Worm (Caenorhabditis elegans) whole organism, midembryonic: ENCODE measurements around the gene F52E4.5.

Source experiments
- T22C8.4 ChIP-seq: fragments of 200-800 bp; sonication (Bioruptor generic); IDR thresholded peaks from 2 replicates; pipeline ENCODE4 v1.3.6; 2022; ENCODE audit warnings: missing genetic modification characterization, missing compliant biosample characterization
- cog-1 ChIP-seq: sonication (generic microtip); optimal IDR thresholded peaks from 2 replicates; lab custom pipeline; 2016; ENCODE audit warnings: missing genetic modification characterization, missing compliant biosample characterization
- klf-2 ChIP-seq: fragments of 200-800 bp; sonication (Bioruptor generic); conservative IDR thresholded peaks from 2 replicates; pipeline ENCODE4 v1.3.6; 2022; ENCODE audit warnings: missing genetic modification reagents, missing genetic modification characterization, missing compliant biosample characterization
- med-1 ChIP-seq: sonication (generic microtip); optimal IDR thresholded peaks from 2 replicates; lab custom pipeline; 2017; ENCODE audit warnings: missing genetic modification characterization, mild to moderate bottlenecking, missing compliant biosample characterization, antibody characterized with exemption, missing genetic modification reagents; ENCODE audit not compliant: insufficient read depth
- tab-1 ChIP-seq: fragments of 200-800 bp; sonication (Bioruptor generic); IDR thresholded peaks from 2 replicates; pipeline ENCODE4 v1.3.6; 2022; ENCODE audit warnings: missing genetic modification characterization, missing compliant biosample characterization
- ztf-23 ChIP-seq: fragments of 200-800 bp; sonication (Bioruptor generic); IDR thresholded peaks from 2 replicates; pipeline ENCODE4 v1.3.6; 2022; ENCODE audit warnings: missing genetic modification reagents, missing genetic modification characterization, missing compliant biosample characterization
- ztf-29 ChIP-seq: fragments of 200-800 bp; sonication (Bioruptor generic); IDR thresholded peaks from 2 replicates; pipeline ENCODE4 v1.3.6; 2022; ENCODE audit warnings: missing genetic modification reagents, missing genetic modification characterization, missing compliant biosample characterization

- TF ChIP-seq klf-2 (GFP tag; lab: Robert Waterston, UW), result no peak
- no peak for TF ChIP-seq T22C8.4 (GFP tag; lab: Robert Waterston, UW)
- no peak for TF ChIP-seq med-1 (GFP tag; lab: Kevin White, UChicago)
- TF ChIP-seq tab-1 (GFP tag; lab: Robert Waterston, UW), result no peak
- TF ChIP-seq ztf-23, result no peak
- TF ChIP-seq ztf-29 (GFP tag; lab: Robert Waterston, UW), result no peak
- no peak for TF ChIP-seq cog-1 (tag; lab: Kevin White, UChicago)
Measured at ce11 chrX:3115134-3116032, 28.2 kb upstream of the F52E4.5 start.
